Fruit fly (Drosophila melanogaster) whole organism, wandering third instar larva: ENCODE data around the gene Jon25Bii.

Experiments
- Abd-B ChIP-seq: fragments of >200 bp; optimal IDR thresholded peaks from 2 replicates; lab custom pipeline; 2017; ENCODE audit warnings: missing biosample characterization, missing genetic modification characterization
- CrebA ChIP-seq: fragments of 200-800 bp; sonication (Bioruptor generic); optimal IDR thresholded peaks from 2 replicates; lab custom pipeline; 2016; ENCODE audit warnings: missing biosample characterization, mild to moderate bottlenecking, missing genetic modification characterization, borderline replicate concordance
- Dfd ChIP-seq: fragments of >200 bp; optimal IDR thresholded peaks from 2 replicates; lab custom pipeline; 2017; ENCODE audit warnings: missing biosample characterization, missing genetic modification characterization
- Dif ChIP-seq: fragments of 200-275, 200-300 bp; sonication (Bioruptor generic); optimal IDR thresholded peaks from 2 replicates; lab custom pipeline; 2018; ENCODE audit warnings: missing biosample characterization, missing genetic modification characterization; ENCODE audit not compliant: partially characterized antibody
- GATAd ChIP-seq: sonication (Bioruptor generic); optimal IDR thresholded peaks from 2 replicates; lab custom pipeline; 2016; ENCODE audit warnings: missing biosample characterization, missing genetic modification characterization
- Hnf4 ChIP-seq: fragments of 200-800 bp; sonication (Bioruptor generic); optimal IDR thresholded peaks from 2 replicates; lab custom pipeline; 2016; ENCODE audit warnings: missing biosample characterization, mild to moderate bottlenecking, missing genetic modification characterization
- Hr78 ChIP-seq: fragments of >200 bp; optimal IDR thresholded peaks from 2 replicates; lab custom pipeline; 2017; ENCODE audit warnings: missing biosample characterization, missing genetic modification characterization
- Hr83 ChIP-seq: fragments of 200-300 bp; sonication (Bioruptor generic); optimal IDR thresholded peaks from 2 replicates; lab custom pipeline; 2016; ENCODE audit warnings: missing biosample characterization, mild to moderate bottlenecking, missing genetic modification characterization, moderate library complexity; ENCODE audit not compliant: poor library complexity, severe bottlenecking
- Jra ChIP-seq: sonication (Bioruptor generic); optimal IDR thresholded peaks from 2 replicates; lab custom pipeline; 2016; ENCODE audit warnings: missing biosample characterization, missing genetic modification characterization
- Sp1 ChIP-seq: fragments of 200-800 bp; sonication (Bioruptor generic); optimal IDR thresholded peaks from 3 replicates; lab custom pipeline; 2019; ENCODE audit warnings: missing biosample characterization, mild to moderate bottlenecking, missing genetic modification characterization, moderate library complexity
- br ChIP-seq: fragments of 200-800 bp; sonication (Bioruptor generic); optimal IDR thresholded peaks from 2 replicates; lab custom pipeline; 2016; ENCODE audit warnings: missing biosample characterization, missing genetic modification characterization
- dmrt93B ChIP-seq: fragments of 200-800 bp; sonication (Bioruptor generic); optimal IDR thresholded peaks from 2 replicates; lab custom pipeline; 2018; ENCODE audit warnings: missing biosample characterization, mild to moderate bottlenecking, missing genetic modification characterization
- h ChIP-seq: fragments of 200-800 bp; sonication (Bioruptor generic); optimal IDR thresholded peaks from 3 replicates; lab custom pipeline; 2016; ENCODE audit warnings: missing biosample characterization, mild to moderate bottlenecking, missing genetic modification characterization
- jim ChIP-seq: fragments of 175-275, 200-325 bp; sonication (Bioruptor generic); optimal IDR thresholded peaks from 2 replicates; lab custom pipeline; 2016; ENCODE audit warnings: missing biosample characterization, mild to moderate bottlenecking, missing genetic modification characterization
- pan ChIP-seq: fragments of >200 bp; optimal IDR thresholded peaks from 2 replicates; lab custom pipeline; 2017
- rgr ChIP-seq: fragments of 200-800 bp; sonication (Bioruptor generic); optimal IDR thresholded peaks from 3 replicates; lab custom pipeline; 2016; ENCODE audit warnings: missing biosample characterization, mild to moderate bottlenecking, missing genetic modification characterization
- sage ChIP-seq: fragments of 200-800 bp; sonication (Bioruptor generic); optimal IDR thresholded peaks from 2 replicates; lab custom pipeline; 2016; ENCODE audit warnings: missing biosample characterization, mild to moderate bottlenecking, missing genetic modification characterization
- tai ChIP-seq: sonication (Bioruptor generic); optimal IDR thresholded peaks from 2 replicates; lab custom pipeline; 2016; ENCODE audit warnings: missing biosample characterization, missing genetic modification characterization

The Jon25Bii gene

DNA sequence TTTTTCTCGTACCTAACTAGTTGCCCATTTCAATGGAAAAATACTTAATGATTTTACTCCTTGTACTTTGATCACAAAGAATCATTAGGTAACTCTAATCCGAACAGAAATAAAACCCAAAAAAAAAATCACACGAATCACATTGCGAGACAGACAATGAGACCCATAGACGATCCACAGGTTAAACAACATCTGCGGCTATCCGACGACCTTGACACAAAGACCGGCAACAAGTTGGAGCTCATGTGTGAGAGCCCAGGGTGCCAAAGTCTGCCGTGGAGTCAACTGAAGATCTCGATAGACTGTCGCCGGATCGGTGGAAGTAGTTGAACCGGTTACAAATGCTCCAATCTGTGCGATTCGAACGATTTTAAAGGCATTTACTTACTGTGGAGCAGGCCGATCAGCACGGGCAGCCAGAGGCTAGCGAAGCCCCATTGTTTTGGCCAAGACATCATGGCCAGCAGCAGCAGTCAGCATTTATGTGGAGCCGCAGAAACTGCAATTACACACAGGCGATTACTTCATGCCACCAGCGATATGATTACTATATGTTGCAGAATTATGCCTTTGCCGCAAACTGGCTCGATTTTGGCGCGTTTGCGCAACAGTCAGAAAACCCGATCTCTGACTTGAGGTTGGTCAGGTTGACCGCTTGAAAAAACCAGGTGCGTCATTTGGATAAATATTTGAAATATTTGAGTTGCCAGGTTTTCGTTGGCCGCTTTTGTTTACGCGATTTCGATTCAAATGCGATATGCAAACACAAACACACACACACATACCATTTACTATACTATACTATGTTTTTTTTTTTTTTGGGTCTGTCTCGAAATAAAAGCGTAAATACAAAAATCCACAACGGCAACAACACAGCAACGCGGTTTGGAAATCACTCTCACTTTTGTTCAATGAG lies 47.3 kb downstream of the Jon25Bii start:
- TF ChIP-seq Jra (GFP tag; lab: Kevin White, UChicago) (no peak), dmrt93B (GFP tag; lab: Kevin White, UChicago) (no peak), Dif (GFP tag; lab: Kevin White, UChicago) (no peak), sage (GFP tag; lab: Kevin White, UChicago) (no peak), h (no peak), Sp1 (no peak), GATAd (GFP tag; lab: Kevin White, UChicago) (no peak), Hr83 (no peak), pan (lab: Kevin White, UChicago) (no peak), rgr (GFP tag; lab: Kevin White, UChicago) (no peak), tai (GFP tag; lab: Kevin White, UChicago) (no peak), Abd-B (no peak), Hnf4 (no peak), Dfd (no peak), Hr78 (no peak), jim (GFP tag; lab: Kevin White, UChicago) (no peak)

DNA sequence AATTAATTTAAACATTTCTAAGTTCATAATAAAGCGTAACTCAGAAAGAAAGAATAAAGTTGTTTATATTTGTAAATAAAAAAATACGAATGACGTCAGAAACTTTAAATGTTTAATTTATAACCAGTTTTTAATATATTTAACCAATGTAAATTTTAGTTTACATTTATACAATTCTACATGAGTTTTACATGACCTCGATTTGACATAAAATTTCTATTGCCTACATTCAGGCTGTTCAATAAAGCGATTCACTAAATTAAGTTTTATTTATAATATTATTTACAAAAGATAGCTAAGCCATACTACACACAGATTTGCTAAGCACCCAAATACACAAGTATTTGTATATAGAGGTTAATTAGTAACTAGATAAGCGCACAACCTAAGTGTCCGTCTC lies 49.1 kb downstream of the Jon25Bii start:
- TF ChIP-seq br (GFP tag; lab: Kevin White, UChicago) (no peak), Dfd (no peak), h (no peak), pan (lab: Kevin White, UChicago) (no peak), jim (GFP tag; lab: Kevin White, UChicago) (no peak), CrebA (GFP tag; lab: Kevin White, UChicago) (no peak), rgr (GFP tag; lab: Kevin White, UChicago) (no peak)
